Fruit fly (Drosophila melanogaster): ENCODE results near the gene HDAC1.

dm6 chr3L:4623035-4623580 is 3.4 kb upstream of the HDAC1 start:
- no peak for TF ChIP-seq cic (GFP tag; optimal IDR thresholded peaks at IDR 0.05)
- TF ChIP-seq ovo (GFP tag; optimal IDR thresholded peaks at IDR 0.05): no peak
- no peak for TF ChIP-seq toe (GFP tag; optimal IDR thresholded peaks at IDR 0.05)

Measured in whole organism, adult.